Fruit fly (Drosophila melanogaster) whole organism, pupa: ENCODE results near the gene heca.

Source experiments
- CG10348 ChIP-seq: fragments of 200-800 bp; sonication (Bioruptor generic); IDR thresholded peaks from 2 replicates; pipeline ENCODE4 v1.3.6; 2022; ENCODE audit warnings: missing biosample characterization, missing genetic modification characterization
- CG12605 ChIP-seq: fragments of 200-800 bp; sonication (Bioruptor generic); IDR thresholded peaks from 2 replicates; pipeline ENCODE4 v1.3.6; 2022; ENCODE audit warnings: missing biosample characterization, missing genetic modification characterization
- CG13204 ChIP-seq: fragments of 200-800 bp; sonication (Bioruptor generic); optimal IDR thresholded peaks from 2 replicates; lab custom pipeline; 2018; ENCODE audit warnings: missing biosample characterization, mild to moderate bottlenecking, missing genetic modification characterization, moderate library complexity
- CG14655 ChIP-seq: fragments of 200-800 bp; sonication (Bioruptor generic); optimal IDR thresholded peaks from 3 replicates; lab custom pipeline; 2017; ENCODE audit warnings: mild to moderate bottlenecking, missing biosample characterization, missing genetic modification reagents, missing genetic modification characterization
- CG15710 ChIP-seq: fragments of 200-800 bp; sonication (Bioruptor generic); optimal IDR thresholded peaks from 2 replicates; lab custom pipeline; 2018; ENCODE audit warnings: missing biosample characterization, mild to moderate bottlenecking, missing genetic modification characterization, moderate library complexity
- CG17806 ChIP-seq: fragments of 200-800 bp; sonication (Bioruptor generic); optimal IDR thresholded peaks from 2 replicates; lab custom pipeline; 2018; ENCODE audit warnings: missing biosample characterization, mild to moderate bottlenecking, missing genetic modification characterization, moderate library complexity
- CG32121 ChIP-seq: fragments of 200-800 bp; sonication (Bioruptor generic); IDR thresholded peaks from 2 replicates; pipeline ENCODE4 v1.3.6; 2022; ENCODE audit warnings: missing biosample characterization, missing genetic modification characterization
- CG34367 ChIP-seq: fragments of 200-800 bp; sonication (Bioruptor generic); optimal IDR thresholded peaks from 2 replicates; lab custom pipeline; 2018; ENCODE audit warnings: missing biosample characterization, mild to moderate bottlenecking, missing genetic modification characterization
- CG4496 ChIP-seq: fragments of 200-800 bp; sonication (Bioruptor generic); IDR thresholded peaks from 3 replicates; pipeline ENCODE4 v1.3.6; 2022; ENCODE audit warnings: missing biosample characterization, missing genetic modification characterization
- CG8159 ChIP-seq: fragments of 200-800 bp; sonication (Bioruptor generic); optimal IDR thresholded peaks from 3 replicates; lab custom pipeline; 2018; ENCODE audit warnings: missing biosample characterization, mild to moderate bottlenecking, missing genetic modification characterization, moderate library complexity
- CG8301 ChIP-seq: fragments of 200-800 bp; sonication (Bioruptor generic); optimal IDR thresholded peaks from 2 replicates; lab custom pipeline; 2018; ENCODE audit warnings: missing biosample characterization, mild to moderate bottlenecking, missing genetic modification characterization
- CG9948 ChIP-seq: fragments of 200-800 bp; sonication (Bioruptor generic); optimal IDR thresholded peaks from 2 replicates; lab custom pipeline; 2018; ENCODE audit warnings: missing biosample characterization, mild to moderate bottlenecking, missing genetic modification characterization, moderate library complexity
- D1 ChIP-seq: fragments of 200-800 bp; sonication (Bioruptor generic); optimal IDR thresholded peaks from 2 replicates; lab custom pipeline; 2018; ENCODE audit warnings: missing biosample characterization, mild to moderate bottlenecking, missing genetic modification characterization, moderate library complexity
- EcR ChIP-seq: fragments of 200-800 bp; sonication (Bioruptor generic); optimal IDR thresholded peaks from 3 replicates; lab custom pipeline; 2019; ENCODE audit warnings: missing biosample characterization, missing genetic modification characterization, mild to moderate bottlenecking, moderate library complexity, missing genetic modification reagents
- Ets98B ChIP-seq: fragments of 200-800 bp; sonication (Bioruptor generic); IDR thresholded peaks from 2 replicates; pipeline ENCODE4 v1.3.6; 2022; ENCODE audit warnings: missing biosample characterization, missing genetic modification characterization
- Pif1A ChIP-seq: fragments of 200-800 bp; sonication (Bioruptor generic); optimal IDR thresholded peaks from 3 replicates; lab custom pipeline; 2016; ENCODE audit warnings: missing biosample characterization, missing genetic modification characterization
- Pif1B ChIP-seq: fragments of 200-800 bp; sonication (Bioruptor generic); optimal IDR thresholded peaks from 3 replicates; lab custom pipeline; 2016; ENCODE audit warnings: missing biosample characterization, missing genetic modification characterization
- Snoo ChIP-seq: fragments of 200-800 bp; sonication (Bioruptor generic); optimal IDR thresholded peaks from 3 replicates; lab custom pipeline; 2017; ENCODE audit warnings: missing biosample characterization, mild to moderate bottlenecking, missing genetic modification characterization, inconsistent platforms
- fd96Ca ChIP-seq: fragments of 200-800 bp; sonication (Bioruptor generic); IDR thresholded peaks from 3 replicates; pipeline ENCODE4 v1.3.6; 2022; ENCODE audit warnings: missing biosample characterization, missing genetic modification characterization
- gl ChIP-seq: fragments of 200-800 bp; sonication (Bioruptor generic); optimal IDR thresholded peaks from 2 replicates; lab custom pipeline; 2018; ENCODE audit warnings: missing biosample characterization, mild to moderate bottlenecking, missing genetic modification characterization
- rn ChIP-seq: fragments of 200-800 bp; sonication (Bioruptor generic); IDR thresholded peaks from 2 replicates; pipeline ENCODE4 v1.3.6; 2022; ENCODE audit warnings: missing biosample characterization, missing genetic modification characterization

heca gene

dm6 chr3R:30357062-30357461, 79.3 kb downstream of the heca start:
- TF ChIP-seq CG32121 (GFP tag; lab: Robert Waterston, UW): no peak
- TF ChIP-seq CG10348: no peak
- TF ChIP-seq EcR (GFP tag; lab: Kevin White, UChicago): peak; percentile 52
- no peak for TF ChIP-seq D1 (tag; lab: Kevin White, UChicago)
- peak; percentile 34; the same call in 1 of the 3 replicates for TF ChIP-seq CG4496
- TF ChIP-seq CG9948 (tag; lab: Kevin White, UChicago): peak; percentile 4
- TF ChIP-seq fd96Ca (GFP tag; lab: Robert Waterston, UW): 0 out of 3 replicates have a peak, but pooled peaks have one; percentile 8
- no peak for TF ChIP-seq CG12605 (GFP tag; lab: Robert Waterston, UW)
- no peak for TF ChIP-seq rn (GFP tag; lab: Robert Waterston, UW)
- peak; percentile 50 for TF ChIP-seq CG13204
- TF ChIP-seq Snoo (tag; lab: Kevin White, UChicago): peak; percentile 5
- TF ChIP-seq Ets98B (GFP tag; lab: Robert Waterston, UW): peak; percentile 19; the same call in 1 of the 2 replicates
- TF ChIP-seq CG8159 (tag; lab: Kevin White, UChicago): peak; percentile 47
- peak; percentile 60 for TF ChIP-seq CG34367 (tag; lab: Kevin White, UChicago)
- TF ChIP-seq gl (tag; lab: Kevin White, UChicago): peak; percentile 64
- TF ChIP-seq CG8301 (tag; lab: Kevin White, UChicago): no peak
- peak; percentile 40 for TF ChIP-seq Pif1B
- TF ChIP-seq Pif1A (GFP tag; lab: Kevin White, UChicago): peak; percentile 56
- TF ChIP-seq CG14655 (GFP tag; lab: Kevin White, UChicago): peak; percentile 42
- TF ChIP-seq CG17806: peak; percentile 28
- TF ChIP-seq CG15710 (tag; lab: Kevin White, UChicago): peak; percentile 41

- TF ChIP-seq CG13204 (no peak), CG17806 (no peak), CG34367 (tag; lab: Kevin White, UChicago) (no peak), CG4496 (no peak), D1 (tag; lab: Kevin White, UChicago) (no peak), CG9948 (tag; lab: Kevin White, UChicago) (no peak), fd96Ca (GFP tag; lab: Robert Waterston, UW) (no peak), CG8159 (tag; lab: Kevin White, UChicago) (no peak)
Measured at dm6 chr3R:30360653-30361052, 82.9 kb downstream of the heca start.

dm6 chr3R:30383181-30383580, 105.4 kb downstream of the heca start:
- TF ChIP-seq fd96Ca (GFP tag; lab: Robert Waterston, UW): no peak
- no peak for TF ChIP-seq CG8159 (tag; lab: Kevin White, UChicago)
- no peak for TF ChIP-seq Pif1B
- TF ChIP-seq CG17806: no peak
- TF ChIP-seq CG4496: no peak
- TF ChIP-seq CG9948 (tag; lab: Kevin White, UChicago): no peak
- TF ChIP-seq gl (tag; lab: Kevin White, UChicago): no peak
- TF ChIP-seq CG12605 (GFP tag; lab: Robert Waterston, UW): no peak
- TF ChIP-seq CG14655 (GFP tag; lab: Kevin White, UChicago): no peak
- no peak for TF ChIP-seq EcR (GFP tag; lab: Kevin White, UChicago)
- no peak for TF ChIP-seq CG8301 (tag; lab: Kevin White, UChicago)

dm6 chr3R:30385531-30385930, 107.8 kb downstream of the heca start:
- no peak for TF ChIP-seq CG10348
- TF ChIP-seq CG8301 (tag; lab: Kevin White, UChicago): no peak
- no peak for TF ChIP-seq CG4496

- TF ChIP-seq CG8159 (tag; lab: Kevin White, UChicago) (peak; percentile 15), Pif1A (GFP tag; lab: Kevin White, UChicago) (peak; percentile 34), CG14655 (GFP tag; lab: Kevin White, UChicago) (no peak), Ets98B (GFP tag; lab: Robert Waterston, UW) (peak; percentile 46), CG12605 (GFP tag; lab: Robert Waterston, UW) (no peak; the same call in 1 of the 2 replicates), CG9948 (tag; lab: Kevin White, UChicago) (no peak), EcR (GFP tag; lab: Kevin White, UChicago) (peak; percentile 35), Pif1B (peak; percentile 55), CG4496 (peak; percentile 89)
Measured at dm6 chr3R:30386759-30387437, 109.2 kb downstream of the heca start.

dm6 chr3R:30387515-30388178, 109.9 kb downstream of the heca start, which contains the start of the genes Fer2LCH and Fer1HCH:
Gene Fer2LCH (plus strand): TSS chr3R:30387804.
Gene Fer1HCH (minus strand): TSS chr3R:30388178.
- TF ChIP-seq CG34367 (tag; lab: Kevin White, UChicago) (no peak), CG12605 (GFP tag; lab: Robert Waterston, UW) (0 out of 2 replicates have a peak, but pooled peaks have one; percentile 6), Ets98B (GFP tag; lab: Robert Waterston, UW) (peak; percentile 17; the same call in 1 of the 2 replicates), gl (tag; lab: Kevin White, UChicago) (no peak), CG14655 (GFP tag; lab: Kevin White, UChicago) (no peak), Snoo (tag; lab: Kevin White, UChicago) (no peak), CG4496 (peak; percentile 44; the same call in 1 of the 3 replicates)
